Worm (Caenorhabditis elegans): ENCODE results near the gene sru-21.

- TF ChIP-seq Y48G9A.11 (GFP tag; IDR thresholded peaks at IDR 0.05): no peak
- TF ChIP-seq mep-1 (tag; optimal IDR thresholded peaks at IDR 0.05): no peak
- TF ChIP-seq ceh-62 (tag; optimal IDR thresholded peaks at IDR 0.05): no peak
- no peak for TF ChIP-seq nhr-41 (GFP tag; IDR thresholded peaks at IDR 0.05)
These were observed 52.1 kb downstream of the sru-21 start, which contains the start of gene srlf-26 for ce11 chrIV:13678649-13679048.
